Fruit fly (Drosophila melanogaster) Kc167 (cell line): ENCODE measurements around the gene BNIP3.

Experiments used
- h ChIP-seq: fragments of >200 bp; optimal IDR thresholded peaks from 3 replicates; lab custom pipeline; 2018; ENCODE audit warnings: missing external identifiers
- insv ChIP-seq: fragments of >200 bp; optimal IDR thresholded peaks from 3 replicates; lab custom pipeline; 2018; ENCODE audit warnings: missing external identifiers
- psq ChIP-seq: fragments of >200 bp; optimal IDR thresholded peaks from 2 replicates; lab custom pipeline; 2017; ENCODE audit warnings: missing external identifiers
- ttk ChIP-seq: sonication (Bioruptor generic); optimal IDR thresholded peaks from 2 replicates; lab custom pipeline; 2017; ENCODE audit warnings: missing external identifiers

DNA sequence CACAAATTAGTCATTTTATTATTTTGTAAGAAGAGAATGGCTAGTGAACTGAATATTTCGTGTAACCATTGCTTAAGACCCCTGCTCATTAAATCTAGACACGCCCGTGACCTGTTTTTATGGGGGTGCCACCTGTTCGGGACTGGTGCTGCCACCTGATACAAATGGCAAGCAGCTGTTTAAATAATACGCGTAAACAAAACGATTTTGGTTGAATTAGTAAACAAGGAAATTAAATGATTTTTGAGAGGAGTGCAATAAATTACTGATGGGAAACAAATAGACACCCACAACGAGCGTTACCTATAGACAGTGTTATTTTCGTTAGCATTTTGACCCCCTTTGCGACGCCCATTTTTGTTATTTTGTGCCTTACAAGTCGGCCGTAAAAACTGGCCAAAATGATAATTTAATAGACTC, 44.4 kb downstream of the BNIP3 start:
- TF ChIP-seq h (no peak), psq (lab: Kevin White, UChicago) (no peak), insv (lab: Kevin White, UChicago) (no peak), ttk (no peak)
